Worm (Caenorhabditis elegans): ENCODE results near the gene grl-11.

DNA sequence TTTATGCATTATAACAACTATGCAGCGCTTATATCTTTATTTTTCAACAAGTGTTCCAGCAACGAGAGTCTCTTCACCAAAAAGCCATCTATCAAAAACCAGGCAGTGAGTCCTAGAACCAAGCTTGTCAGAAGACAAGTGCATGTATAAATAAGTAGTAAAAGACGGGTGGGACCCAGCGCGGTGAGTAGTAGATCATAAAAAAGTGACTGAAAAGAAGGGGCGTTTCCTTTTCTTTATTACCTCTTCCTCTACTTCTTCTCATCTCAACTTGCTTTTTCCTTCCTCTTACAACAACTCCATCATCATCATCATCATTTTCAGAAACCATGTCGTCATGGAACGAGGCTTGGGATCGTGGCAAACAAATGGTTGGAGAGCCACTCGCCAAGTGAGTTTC is 18.4 kb upstream of the grl-11 start, which contains the start of gene eat-4:
- TF ChIP-seq elt-2 (tag; optimal IDR thresholded peaks at IDR 0.05), result no peak
- TF ChIP-seq fkh-10 (GFP tag; optimal IDR thresholded peaks at IDR 0.05), result no peak
- no peak for TF ChIP-seq egl-5 (tag; optimal IDR thresholded peaks at IDR 0.05)
- no peak for TF ChIP-seq R02D3.7 (tag; optimal IDR thresholded peaks at IDR 0.05)
- no peak for TF ChIP-seq unc-62 (GFP tag; optimal IDR thresholded peaks at IDR 0.05)
- no peak for TF ChIP-seq tbx-2 (tag; optimal IDR thresholded peaks at IDR 0.05)
- TF ChIP-seq snpc-4 (tag; optimal IDR thresholded peaks at IDR 0.05), result no peak
- no peak for TF ChIP-seq ceh-82 (tag; optimal IDR thresholded peaks at IDR 0.05)
- TF ChIP-seq nhr-77 (tag; optimal IDR thresholded peaks at IDR 0.05), result no peak
- no peak for TF ChIP-seq mdl-1 (tag; optimal IDR thresholded peaks at IDR 0.05)
- no peak for TF ChIP-seq ztf-11 (tag; optimal IDR thresholded peaks at IDR 0.05)
- no peak for TF ChIP-seq unc-39 (tag; optimal IDR thresholded peaks at IDR 0.05)
- TF ChIP-seq zag-1 (tag; optimal IDR thresholded peaks at IDR 0.05), result no peak
- TF ChIP-seq elt-1 (tag; optimal IDR thresholded peaks at IDR 0.05), result no peak
